Fruit fly (Drosophila melanogaster) S2 (cell line): ENCODE results near the gene CG31301.

Experiments
- CG8478 ChIP-seq: fragments of >200 bp; optimal IDR thresholded peaks from 2 replicates; lab custom pipeline; 2018
- CTCF ChIP-seq, 2 experiments: fragments of >200 bp; optimal IDR thresholded peaks; 2 replicates each; lab custom pipeline; 2018

DNA sequence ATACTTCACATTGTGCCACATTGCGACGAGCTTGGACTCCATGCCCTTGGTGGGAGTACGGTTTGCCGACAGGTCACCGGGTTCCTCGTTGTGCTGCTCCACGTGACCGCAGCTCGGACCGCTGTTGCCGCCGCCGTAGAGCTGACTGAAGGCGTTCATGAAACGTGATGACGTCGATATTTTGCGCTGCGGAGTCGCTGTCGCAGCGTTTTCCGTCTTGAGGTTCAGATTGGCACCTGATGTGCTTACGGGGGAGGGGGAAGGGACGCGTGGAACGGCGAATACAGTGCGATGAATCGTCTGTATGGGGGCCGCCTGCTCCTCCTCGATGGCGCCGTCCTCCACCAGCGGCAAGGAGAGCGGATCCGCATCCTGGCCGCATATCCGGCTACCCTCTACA is 10.1 kb downstream of the CG31301 start:
- TF ChIP-seq CTCF (optimal IDR thresholded peaks at IDR 0.05; lab: Kevin White, UChicago) (no peak), CG8478 (lab: Kevin White, UChicago) (no peak)
